Worm (Caenorhabditis elegans): Measurements from ENCODE around the gene daf-1.
"Not testable (repeated sequence)": the region's sequence is repeated elsewhere in the genome, so short reads cannot be mapped to it uniquely, and the experiment has no call there.

Gene daf-1

ce11 chrIV:109307-109706 lies 22.9 kb upstream of the daf-1 start, which contains the start of gene B0545.4:
TSS of gene B0545.4 (minus strand) at chrIV:109407.
- TF ChIP-seq lin-35 (GFP tag; optimal IDR thresholded peaks at IDR 0.05) (no peak), fkh-3 (tag; optimal IDR thresholded peaks at IDR 0.05) (no peak), snpc-1.3 (tag; optimal IDR thresholded peaks at IDR 0.05; ENCODE audit: insufficient read depth) (no peak), ceh-27 (GFP tag; optimal IDR thresholded peaks at IDR 0.05) (no peak), ZK185.1 (tag; optimal IDR thresholded peaks at IDR 0.05; ENCODE audit: poor library complexity, severe bottlenecking) (no peak), pbrm-1 (GFP tag; IDR thresholded peaks at IDR 0.05) (no peak), sdz-38 (tag; optimal IDR thresholded peaks at IDR 0.05) (no peak), ccch-3 (GFP tag; optimal IDR thresholded peaks at IDR 0.05) (no peak), Y53F4B.3 (GFP tag; IDR thresholded peaks at IDR 0.05) (no peak), sea-2 (GFP tag; IDR thresholded peaks at IDR 0.05) (no peak), madf-8 (GFP tag; conservative IDR thresholded peaks at IDR 0.05) (no peak), snpc-1.1 (tag; optimal IDR thresholded peaks at IDR 0.05; ENCODE audit: insufficient read depth) (no peak), madf-10 (tag; optimal IDR thresholded peaks at IDR 0.05) (no peak), attf-3 (GFP tag; conservative IDR thresholded peaks at IDR 0.05) (no peak)

ce11 chrIV:111377-111776 lies 20.8 kb upstream of the daf-1 start, which contains the start of gene F29C4.4:
TSS of gene F29C4.4 (plus strand) at chrIV:111677.
- TF ChIP-seq let-607 (tag; optimal IDR thresholded peaks at IDR 0.05); fkh-3 (tag; optimal IDR thresholded peaks at IDR 0.05); lsy-27 (tag; optimal IDR thresholded peaks at IDR 0.05; ENCODE audit: borderline replicate concordance, insufficient read depth): not testable (repeated sequence)

- TF ChIP-seq hmg-1.2 (GFP tag; IDR thresholded peaks at IDR 0.05), result 0 out of 2 replicates have a peak, but pooled peaks have one; percentile 11
- TF ChIP-seq K11D2.4 (GFP tag; IDR thresholded peaks at IDR 0.05), result no peak
- 0 out of 2 replicates have a peak, but pooled peaks have one; percentile 24 for TF ChIP-seq hsf-1 (GFP tag; IDR thresholded peaks at IDR 0.05)
- TF ChIP-seq hlh-12 (tag; optimal IDR thresholded peaks at IDR 0.05), result no peak
- peak; percentile 17; the same call in 1 of the 2 replicates for TF ChIP-seq Y53G8AR.9 (GFP tag; conservative IDR thresholded peaks at IDR 0.05)
- no peak for TF ChIP-seq dpl-1 (GFP tag; optimal IDR thresholded peaks at IDR 0.05)
- no peak for TF ChIP-seq rcor-1 (GFP tag; IDR thresholded peaks at IDR 0.05)
- TF ChIP-seq D2030.7 (GFP tag; IDR thresholded peaks at IDR 0.05), result peak; percentile 42
- peak; percentile 63; the same call in 1 of the 2 replicates for TF ChIP-seq ekl-4 (GFP tag; IDR thresholded peaks at IDR 0.05)
- 0 out of 2 replicates have a peak, but pooled peaks have one; percentile 31 for TF ChIP-seq pbrm-1 (GFP tag; IDR thresholded peaks at IDR 0.05)
- peak; percentile 36; the same call in 1 of the 2 replicates for TF ChIP-seq madf-6 (GFP tag; IDR thresholded peaks at IDR 0.05)
- no peak for TF ChIP-seq ceh-79 (tag; optimal IDR thresholded peaks at IDR 0.05)
- TF ChIP-seq egl-18 (GFP tag; IDR thresholded peaks at IDR 0.05), result no peak
- TF ChIP-seq C17E4.6 (GFP tag; IDR thresholded peaks at IDR 0.05), result 0 out of 2 replicates have a peak, but pooled peaks have one; percentile 34
- TF ChIP-seq F39B2.1 (GFP tag; IDR thresholded peaks at IDR 0.05), result 0 out of 2 replicates have a peak, but pooled peaks have one; percentile 14
- TF ChIP-seq lin-26 (GFP tag; IDR thresholded peaks at IDR 0.05), result peak; percentile 67
- TF ChIP-seq atf-7 (tag; optimal IDR thresholded peaks at IDR 0.05), result no peak
- TF ChIP-seq Y95B8A.8 (GFP tag; IDR thresholded peaks at IDR 0.05), result 0 out of 2 replicates have a peak, but pooled peaks have one; percentile 27
These were observed 13.4 kb upstream of the daf-1 start for ce11 chrIV:118786-119185.

ce11 chrIV:119792-120191 lies 12.4 kb upstream of the daf-1 start:
- TF ChIP-seq ztf-28 (GFP tag; IDR thresholded peaks at IDR 0.05) (no peak), zim-3 (tag; optimal IDR thresholded peaks at IDR 0.05) (peak; percentile 100), efl-1 (GFP tag; optimal IDR thresholded peaks at IDR 0.05) (no peak), T07F8.4 (tag; optimal IDR thresholded peaks at IDR 0.05) (no peak), F57C9.4 (tag; optimal IDR thresholded peaks at IDR 0.05) (no peak), dox-1 (GFP tag; IDR thresholded peaks at IDR 0.05) (peak; percentile 60), madf-6 (GFP tag; IDR thresholded peaks at IDR 0.05) (peak; percentile 13; the same call in 1 of the 2 replicates), egl-44 (GFP tag; IDR thresholded peaks at IDR 0.05) (no peak)
